Worm (Caenorhabditis elegans): ENCODE data around the gene mtss-1.

ce11 chrIII:8766467-8766866 lies 1.6 kb upstream of the mtss-1 start:
- TF ChIP-seq unc-62 (GFP tag; optimal IDR thresholded peaks at IDR 0.05) (no peak), lin-54 (GFP tag; optimal IDR thresholded peaks at IDR 0.05) (no peak), ceh-100 (GFP tag; IDR thresholded peaks at IDR 0.05) (no peak), lin-26 (GFP tag; IDR thresholded peaks at IDR 0.05) (no peak)
